Worm (Caenorhabditis elegans): ENCODE measurements around the gene elks-1.

elks-1 gene

DNA sequence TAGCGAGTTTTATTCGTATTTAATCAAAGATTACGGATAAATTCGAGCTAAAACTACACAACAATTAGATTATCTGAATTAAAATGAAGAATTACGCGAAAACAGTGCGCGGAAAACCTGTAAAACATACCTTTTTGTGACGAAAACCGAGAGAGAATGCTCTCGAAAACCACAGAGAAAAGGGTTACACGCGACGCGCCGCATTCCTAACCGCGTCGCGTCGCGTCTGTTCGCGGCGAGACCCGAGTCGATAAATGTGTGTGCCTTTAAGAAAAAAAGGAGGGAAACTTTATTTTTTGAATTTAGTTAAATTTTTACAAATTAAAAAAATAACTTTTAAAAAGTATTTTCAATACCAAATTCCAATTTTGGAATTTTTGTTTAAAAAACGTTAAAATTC, 11.2 kb downstream of the elks-1 start, which contains the start of gene hrpa-1:
Gene hrpa-1, minus strand, starts transcription at position 192 of the 400 bp plus-strand sequence.
- TF ChIP-seq lin-39 (tag; optimal IDR thresholded peaks at IDR 0.05) (peak; percentile 89), C34B4.2 (tag; optimal IDR thresholded peaks at IDR 0.05) (no peak), unc-98 (GFP tag; IDR thresholded peaks at IDR 0.05) (no peak), efl-3 (GFP tag; optimal IDR thresholded peaks at IDR 0.05) (no peak), mef-2 (tag; optimal IDR thresholded peaks at IDR 0.05) (peak; percentile 23), F16B12.6 (tag; optimal IDR thresholded peaks at IDR 0.05) (peak; percentile 59), unc-62 (GFP tag; optimal IDR thresholded peaks at IDR 0.05) (no peak), nhr-19 (GFP tag; conservative IDR thresholded peaks at IDR 0.05) (peak; percentile 88), blmp-1 (tag; optimal IDR thresholded peaks at IDR 0.05) (peak; percentile 84), sptf-1 (tag; optimal IDR thresholded peaks at IDR 0.05) (no peak), alr-1 (tag; optimal IDR thresholded peaks at IDR 0.05; ENCODE audit: borderline replicate concordance) (no peak), sup-37 (GFP tag; optimal IDR thresholded peaks at IDR 0.05) (no peak), egl-13 (tag; optimal IDR thresholded peaks at IDR 0.05) (peak; percentile 77), fkh-10 (GFP tag; optimal IDR thresholded peaks at IDR 0.05) (peak; percentile 48), dpl-1 (GFP tag; optimal IDR thresholded peaks at IDR 0.05) (peak; percentile 96 to 98 (median 97)), mab-9 (GFP tag; IDR thresholded peaks at IDR 0.05) (peak; percentile 55; the same call in 1 of the 2 replicates), ztf-4 (tag; optimal IDR thresholded peaks at IDR 0.05) (peak; percentile 26), unc-86 (tag; optimal IDR thresholded peaks at IDR 0.05) (peak; percentile 85), ceh-63 (GFP tag; optimal IDR thresholded peaks at IDR 0.05) (no peak), zip-4 (GFP tag; optimal IDR thresholded peaks at IDR 0.05) (peak; percentile 12), aha-1 (tag; optimal IDR thresholded peaks at IDR 0.05) (peak; percentile 13), ceh-90 (tag; optimal IDR thresholded peaks at IDR 0.05) (peak; percentile 34), lir-3 (tag; optimal IDR thresholded peaks at IDR 0.05; ENCODE audit: poor library complexity) (no peak), unc-130 (tag; optimal IDR thresholded peaks at IDR 0.05) (peak; percentile 29), pax-3 (tag; optimal IDR thresholded peaks at IDR 0.05) (peak; percentile 33), fos-1 (tag; optimal IDR thresholded peaks at IDR 0.05) (peak; percentile 76), nhr-237 (tag; optimal IDR thresholded peaks at IDR 0.05) (peak; percentile 40), dsc-1 (tag; optimal IDR thresholded peaks at IDR 0.05) (peak; percentile 83), elt-2 (tag; optimal IDR thresholded peaks at IDR 0.05) (peak; percentile 8), fkh-8 (tag; optimal IDR thresholded peaks at IDR 0.05) (peak; percentile 87), C16A3.4 (tag; optimal IDR thresholded peaks at IDR 0.05) (peak; percentile 88), swsn-7 (tag; optimal IDR thresholded peaks at IDR 0.05) (peak; percentile 88), nhr-28 (tag; optimal IDR thresholded peaks at IDR 0.05) (no peak), rnt-1 (tag; optimal IDR thresholded peaks at IDR 0.05) (peak; percentile 92), snpc-4 (tag; optimal IDR thresholded peaks at IDR 0.05) (peak; percentile 68), lin-15B (tag; optimal IDR thresholded peaks at IDR 0.05) (peak; percentile 82), tbx-2 (tag; optimal IDR thresholded peaks at IDR 0.05) (peak; percentile 88), irx-1 (tag; optimal IDR thresholded peaks at IDR 0.05) (peak; percentile 72), vab-15 (tag; optimal IDR thresholded peaks at IDR 0.05) (no peak), nhr-77 (tag; optimal IDR thresholded peaks at IDR 0.05) (peak; percentile 73), Y116A8C.19 (tag; optimal IDR thresholded peaks at IDR 0.05; ENCODE audit: borderline replicate concordance) (no peak), pqm-1 (tag; optimal IDR thresholded peaks at IDR 0.05) (no peak), nhr-20 (tag; optimal IDR thresholded peaks at IDR 0.05) (peak; percentile 85), hlh-4 (tag; optimal IDR thresholded peaks at IDR 0.05) (no peak), nhr-11 (tag; optimal IDR thresholded peaks at IDR 0.05) (peak; percentile 23), nhr-76 (tag; optimal IDR thresholded peaks at IDR 0.05) (no peak), grh-1 (GFP tag; IDR thresholded peaks at IDR 0.05) (peak; percentile 78), egl-27 (tag; optimal IDR thresholded peaks at IDR 0.05) (no peak), pag-3 (tag; optimal IDR thresholded peaks at IDR 0.05; ENCODE audit: borderline replicate concordance, insufficient read depth) (no peak), nhr-12 (tag; optimal IDR thresholded peaks at IDR 0.05) (no peak), ztf-11 (tag; optimal IDR thresholded peaks at IDR 0.05) (peak in 1 of 2 experiments; percentile 69), sox-4 (tag; optimal IDR thresholded peaks at IDR 0.05) (peak; percentile 59), ceh-8 (GFP tag; optimal IDR thresholded peaks at IDR 0.05) (peak; percentile 20)
